Worm (Caenorhabditis elegans): ENCODE measurements around the gene C55A6.3.
A peak's percentile ranks its signal among the peaks of the same experiment; 100 is the strongest.
"Not testable (repeated sequence)": the region's sequence is repeated elsewhere in the genome, so short reads cannot be mapped to it uniquely, and the experiment has no call there.

The C55A6.3 gene

ce11 chrV:11492456-11492855 lies 20.9 kb downstream of the C55A6.3 start, which contains the start of gene T11F9.21:
T11F9.21 (plus strand) TSS chrV:11492756.
- TF ChIP-seq ceh-36 (tag; optimal IDR thresholded peaks at IDR 0.05) (no peak), B0310.2 (tag; optimal IDR thresholded peaks at IDR 0.05) (no peak), tbx-37 (GFP tag; conservative IDR thresholded peaks at IDR 0.05) (no peak), flt-1 (GFP tag; IDR thresholded peaks at IDR 0.05) (no peak), F13C5.2 (tag; optimal IDR thresholded peaks at IDR 0.05) (no peak), ets-7 (tag; optimal IDR thresholded peaks at IDR 0.05) (no peak), ceh-13 (GFP tag; optimal IDR thresholded peaks at IDR 0.05) (no peak), hmbx-1 (tag; optimal IDR thresholded peaks at IDR 0.05) (no peak), aly-1 (tag; optimal IDR thresholded peaks at IDR 0.05) (no peak), scrt-1 (GFP tag; IDR thresholded peaks at IDR 0.05) (no peak), pes-1 (GFP tag; IDR thresholded peaks at IDR 0.05) (no peak), ama-1 (optimal IDR thresholded peaks at IDR 0.05) (no peak), tbx-11 (GFP tag; IDR thresholded peaks at IDR 0.05) (no peak), sea-1 (GFP tag; conservative IDR thresholded peaks at IDR 0.05) (no peak), hmg-4 (GFP tag; optimal IDR thresholded peaks at IDR 0.05) (no peak), tra-4 (tag; optimal IDR thresholded peaks at IDR 0.05) (no peak)

- TF ChIP-seq hmbx-1 (tag; optimal IDR thresholded peaks at IDR 0.05) (no peak), tra-4 (tag; optimal IDR thresholded peaks at IDR 0.05) (no peak), ceh-13 (GFP tag; optimal IDR thresholded peaks at IDR 0.05) (no peak), aly-1 (tag; optimal IDR thresholded peaks at IDR 0.05) (no peak), ets-7 (tag; optimal IDR thresholded peaks at IDR 0.05) (no peak), ama-1 (optimal IDR thresholded peaks at IDR 0.05) (no peak), flt-1 (GFP tag; IDR thresholded peaks at IDR 0.05) (no peak), B0310.2 (tag; optimal IDR thresholded peaks at IDR 0.05) (no peak), hmg-4 (GFP tag; optimal IDR thresholded peaks at IDR 0.05) (no peak), F13C5.2 (tag; optimal IDR thresholded peaks at IDR 0.05) (no peak), scrt-1 (GFP tag; IDR thresholded peaks at IDR 0.05) (no peak), pes-1 (GFP tag; IDR thresholded peaks at IDR 0.05) (no peak), sea-1 (GFP tag; conservative IDR thresholded peaks at IDR 0.05) (no peak)
Measured at ce11 chrV:11490382-11490781, 22.9 kb downstream of the C55A6.3 start, which contains the start of gene dhs-19. dhs-19 (minus strand) TSS chrV:11490482.

ce11 chrV:11488288-11488687 lies 25.0 kb downstream of the C55A6.3 start:
- no peak for TF ChIP-seq tbx-11 (GFP tag; IDR thresholded peaks at IDR 0.05)
- no peak for TF ChIP-seq sea-1 (GFP tag; conservative IDR thresholded peaks at IDR 0.05)
- no peak for TF ChIP-seq scrt-1 (GFP tag; IDR thresholded peaks at IDR 0.05)
- no peak for TF ChIP-seq ets-7 (tag; optimal IDR thresholded peaks at IDR 0.05)
- TF ChIP-seq B0310.2 (tag; optimal IDR thresholded peaks at IDR 0.05): no peak
- no peak for TF ChIP-seq ceh-36 (tag; optimal IDR thresholded peaks at IDR 0.05)
- no peak for TF ChIP-seq ama-1 (optimal IDR thresholded peaks at IDR 0.05)
- no peak for TF ChIP-seq ceh-13 (GFP tag; optimal IDR thresholded peaks at IDR 0.05)
- TF ChIP-seq tra-4 (tag; optimal IDR thresholded peaks at IDR 0.05): no peak
- no peak for TF ChIP-seq F13C5.2 (tag; optimal IDR thresholded peaks at IDR 0.05)
- no peak for TF ChIP-seq hnd-1 (tag; optimal IDR thresholded peaks at IDR 0.05)
- TF ChIP-seq aly-1 (tag; optimal IDR thresholded peaks at IDR 0.05): no peak
- TF ChIP-seq pes-1 (GFP tag; IDR thresholded peaks at IDR 0.05): no peak
- no peak for TF ChIP-seq hmbx-1 (tag; optimal IDR thresholded peaks at IDR 0.05)
- no peak for TF ChIP-seq flt-1 (GFP tag; IDR thresholded peaks at IDR 0.05)
- TF ChIP-seq hmg-4 (GFP tag; optimal IDR thresholded peaks at IDR 0.05): no peak
- TF ChIP-seq tbx-37 (GFP tag; conservative IDR thresholded peaks at IDR 0.05): no peak

- TF ChIP-seq ama-1 (optimal IDR thresholded peaks at IDR 0.05) (no peak), hnd-1 (tag; optimal IDR thresholded peaks at IDR 0.05) (no peak), scrt-1 (GFP tag; IDR thresholded peaks at IDR 0.05) (no peak)
Measured at ce11 chrV:11486680-11487079, 26.7 kb downstream of the C55A6.3 start, which contains the start of gene T11F9.10. T11F9.10 (plus strand) TSS chrV:11486980.

ce11 chrV:11485558-11485957 lies 27.8 kb downstream of the C55A6.3 start, which contains the start of gene srh-1:
srh-1 (plus strand) TSS chrV:11485858.
- TF ChIP-seq pes-1 (GFP tag; IDR thresholded peaks at IDR 0.05): no peak

ce11 chrV:11484404-11484803 lies 28.9 kb downstream of the C55A6.3 start:
- TF ChIP-seq tbx-11 (GFP tag; IDR thresholded peaks at IDR 0.05) (0 out of 2 replicates have a peak, but pooled peaks have one; percentile 9), hnd-1 (tag; optimal IDR thresholded peaks at IDR 0.05) (no peak)

- TF ChIP-seq pes-1 (GFP tag; IDR thresholded peaks at IDR 0.05); tbx-11 (GFP tag; IDR thresholded peaks at IDR 0.05); B0310.2 (tag; optimal IDR thresholded peaks at IDR 0.05): not testable (repeated sequence)
Measured at ce11 chrV:11483580-11484092, 29.7 kb downstream of the C55A6.3 start, which contains the start of gene col-157. col-157 (plus strand) TSS chrV:11484042.

- not testable (repeated sequence) for TF ChIP-seq sea-1 (GFP tag; conservative IDR thresholded peaks at IDR 0.05); tbx-37 (GFP tag; conservative IDR thresholded peaks at IDR 0.05); ceh-36 (tag; optimal IDR thresholded peaks at IDR 0.05)
Measured at ce11 chrV:11480734-11481133, 32.6 kb downstream of the C55A6.3 start, which contains the start of gene T11F9.14. T11F9.14 (minus strand) TSS chrV:11480834.

- TF ChIP-seq tbx-11 (GFP tag; IDR thresholded peaks at IDR 0.05) (no peak), tra-4 (tag; optimal IDR thresholded peaks at IDR 0.05) (no peak), aly-1 (tag; optimal IDR thresholded peaks at IDR 0.05) (no peak), ets-7 (tag; optimal IDR thresholded peaks at IDR 0.05) (no peak), ama-1 (optimal IDR thresholded peaks at IDR 0.05) (no peak), sea-1 (GFP tag; conservative IDR thresholded peaks at IDR 0.05) (no peak), hmg-4 (GFP tag; optimal IDR thresholded peaks at IDR 0.05) (no peak), B0310.2 (tag; optimal IDR thresholded peaks at IDR 0.05) (no peak), scrt-1 (GFP tag; IDR thresholded peaks at IDR 0.05) (no peak), ceh-36 (tag; optimal IDR thresholded peaks at IDR 0.05) (no peak)
Measured at ce11 chrV:11479406-11479805, 33.9 kb downstream of the C55A6.3 start, which contains the start of gene T11F9.22. T11F9.22 (plus strand) TSS chrV:11479706.
